Fruit fly (Drosophila melanogaster) whole organism, embryonic: ENCODE results near the gene Doc2.
A peak's percentile ranks its signal among the peaks of the same experiment; 100 is the strongest.

Source experiments
- Blimp-1 ChIP-seq: fragments of 200-800 bp; sonication (Bioruptor generic); optimal IDR thresholded peaks from 3 replicates; lab custom pipeline; 2018; ENCODE audit warnings: missing biosample characterization, missing genetic modification characterization, mild to moderate bottlenecking, moderate library complexity, missing genetic modification reagents
- CG1233 ChIP-seq: fragments of 200-800 bp; sonication (Bioruptor generic); optimal IDR thresholded peaks from 4 replicates; lab custom pipeline; 2018; ENCODE audit warnings: missing biosample characterization, mild to moderate bottlenecking, missing genetic modification characterization
- CG14667 ChIP-seq: fragments of 200-800 bp; sonication (Bioruptor generic); IDR thresholded peaks from 2 replicates; pipeline ENCODE4 v1.3.6; 2022; ENCODE audit warnings: missing biosample characterization, missing genetic modification characterization
- CG17186 ChIP-seq: fragments of 200-800 bp; sonication (Bioruptor generic); optimal IDR thresholded peaks from 3 replicates; lab custom pipeline; 2017; ENCODE audit warnings: missing biosample characterization, missing genetic modification reagents, missing genetic modification characterization
- CG17328 ChIP-seq: fragments of 200-800 bp; sonication (Bioruptor generic); IDR thresholded peaks from 2 replicates; pipeline ENCODE4 v1.3.6; 2022; ENCODE audit warnings: missing biosample characterization, missing genetic modification characterization
- CG17568 ChIP-seq: fragments of 200-800 bp; sonication (Bioruptor generic); optimal IDR thresholded peaks from 2 replicates; lab custom pipeline; 2018; ENCODE audit warnings: missing biosample characterization, mild to moderate bottlenecking, missing genetic modification characterization, moderate library complexity
- CG1832 ChIP-seq: fragments of 200-800 bp; sonication (Bioruptor generic); optimal IDR thresholded peaks from 2 replicates; lab custom pipeline; 2017; ENCODE audit warnings: missing biosample characterization, mild to moderate bottlenecking, missing genetic modification characterization, inconsistent platforms
- CG6654 ChIP-seq: fragments of 200-800 bp; sonication (Bioruptor generic); optimal IDR thresholded peaks from 2 replicates; lab custom pipeline; 2017; ENCODE audit warnings: missing biosample characterization, mild to moderate bottlenecking, missing genetic modification characterization
- CG6765 ChIP-seq: fragments of 200-800 bp; sonication (Bioruptor generic); optimal IDR thresholded peaks from 3 replicates; lab custom pipeline; 2017; ENCODE audit warnings: missing biosample characterization, mild to moderate bottlenecking, missing genetic modification characterization
- CG7786 ChIP-seq: fragments of 200-800 bp; sonication (Bioruptor generic); optimal IDR thresholded peaks from 2 replicates; lab custom pipeline; 2016; ENCODE audit warnings: missing biosample characterization, missing genetic modification characterization
- CG7963 ChIP-seq: fragments of 200-800 bp; sonication (Bioruptor generic); IDR thresholded peaks from 3 replicates; pipeline ENCODE4 v1.3.6; 2022; ENCODE audit warnings: missing biosample characterization, missing genetic modification characterization; ENCODE audit not compliant: partially characterized antibody
- CG8388 ChIP-seq: fragments of 200-800 bp; sonication (Bioruptor generic); optimal IDR thresholded peaks from 2 replicates; lab custom pipeline; 2019; ENCODE audit warnings: missing biosample characterization, mild to moderate bottlenecking, missing genetic modification characterization, moderate library complexity
- Dek ChIP-seq: fragments of 200-800 bp; sonication (Bioruptor generic); optimal IDR thresholded peaks from 3 replicates; lab custom pipeline; 2019; ENCODE audit warnings: missing biosample characterization, mild to moderate bottlenecking, missing genetic modification characterization, moderate library complexity
- Dip2 ChIP-seq: fragments of 200-800 bp; sonication (Bioruptor generic); IDR thresholded peaks from 2 replicates; pipeline ENCODE4 v1.3.6; 2022; ENCODE audit warnings: missing biosample characterization, missing genetic modification characterization
- E2f1 ChIP-seq: fragments of 200-800 bp; sonication (Bioruptor generic); IDR thresholded peaks from 2 replicates; pipeline ENCODE4 v1.3.6; 2022; ENCODE audit warnings: missing biosample characterization, missing genetic modification characterization
- Ets97D ChIP-seq: fragments of 200-800 bp; sonication (Bioruptor generic); optimal IDR thresholded peaks from 3 replicates; lab custom pipeline; 2016; ENCODE audit warnings: missing biosample characterization, missing genetic modification characterization
- Fer1 ChIP-seq: fragments of 200-800 bp; sonication (Bioruptor generic); optimal IDR thresholded peaks from 2 replicates; lab custom pipeline; 2017; ENCODE audit warnings: missing biosample characterization, mild to moderate bottlenecking, missing genetic modification characterization
- H2.0 ChIP-seq: fragments of 200-800 bp; sonication (Bioruptor generic); IDR thresholded peaks from 2 replicates; pipeline ENCODE4 v1.3.6; 2022; ENCODE audit warnings: missing biosample characterization, missing genetic modification characterization
- HLH3B ChIP-seq: fragments of 200-800 bp; sonication (Bioruptor generic); IDR thresholded peaks from 2 replicates; pipeline ENCODE4 v1.3.6; 2022; ENCODE audit warnings: missing biosample characterization, missing genetic modification characterization
- HLH54F ChIP-seq: fragments of 200-800 bp; sonication (Bioruptor generic); optimal IDR thresholded peaks from 3 replicates; lab custom pipeline; 2016; ENCODE audit warnings: missing biosample characterization, missing genetic modification characterization
- HmgD ChIP-seq: fragments of 200-800 bp; sonication (Bioruptor generic); optimal IDR thresholded peaks from 3 replicates; lab custom pipeline; 2016; ENCODE audit warnings: missing biosample characterization, missing genetic modification characterization
- Oaz ChIP-seq: fragments of 200-800 bp; sonication (Bioruptor generic); IDR thresholded peaks from 2 replicates; pipeline ENCODE4 v1.3.6; 2022; ENCODE audit warnings: missing biosample characterization, missing genetic modification characterization
- Opbp ChIP-seq: fragments of 200-800 bp; sonication (Bioruptor generic); IDR thresholded peaks from 3 replicates; pipeline ENCODE4 v1.3.6; 2022; ENCODE audit warnings: missing biosample characterization, missing genetic modification characterization; ENCODE audit not compliant: partially characterized antibody
- PHDP ChIP-seq: fragments of 200-800 bp; sonication (Bioruptor generic); optimal IDR thresholded peaks from 3 replicates; lab custom pipeline; 2018; ENCODE audit warnings: missing biosample characterization, mild to moderate bottlenecking, missing genetic modification characterization, moderate library complexity
- Six4 ChIP-seq: fragments of 200-800 bp; sonication (Bioruptor generic); optimal IDR thresholded peaks from 2 replicates; lab custom pipeline; 2016; ENCODE audit warnings: missing biosample characterization, missing genetic modification characterization
- Sox100B ChIP-seq: fragments of 200-800 bp; sonication (Bioruptor generic); optimal IDR thresholded peaks from 3 replicates; lab custom pipeline; 2018; ENCODE audit warnings: missing biosample characterization, mild to moderate bottlenecking, missing genetic modification characterization
- Sry-δ ChIP-seq: fragments of 200-800 bp; sonication (Bioruptor generic); optimal IDR thresholded peaks from 2 replicates; lab custom pipeline; 2016; ENCODE audit warnings: missing biosample characterization, missing genetic modification characterization
- Stat92E ChIP-seq, 3 experiments: fragments of >200 bp in 2 of 3; fragments of 200-800 bp in 1 of 3; sonication (Bioruptor generic) in 1 of 3; optimal IDR thresholded peaks; 2 replicates each; lab custom pipeline; 2017 to 2019; ENCODE audit warnings: missing biosample characterization in 3 of 3, missing genetic modification characterization in 3 of 3, mild to moderate bottlenecking in 1 of 3, moderate library complexity in 1 of 3
- Tbp ChIP-seq: fragments of >200 bp; optimal IDR thresholded peaks from 2 replicates; lab custom pipeline; 2018; ENCODE audit warnings: missing biosample characterization, missing genetic modification characterization
- YL-1 ChIP-seq: fragments of 200-800 bp; sonication (Bioruptor generic); optimal IDR thresholded peaks from 3 replicates; lab custom pipeline; 2017; ENCODE audit warnings: missing biosample characterization, mild to moderate bottlenecking, missing genetic modification characterization
- az2 ChIP-seq: fragments of 200-800 bp; sonication (Bioruptor generic); optimal IDR thresholded peaks from 3 replicates; lab custom pipeline; 2016; ENCODE audit warnings: missing biosample characterization, missing genetic modification characterization
- corto ChIP-seq: fragments of 200-800 bp; sonication (Bioruptor generic); optimal IDR thresholded peaks from 2 replicates; lab custom pipeline; 2016; ENCODE audit warnings: missing biosample characterization, mild to moderate bottlenecking, missing genetic modification characterization, moderate library complexity
- cwo ChIP-seq: fragments of 200-800 bp; sonication (Bioruptor generic); optimal IDR thresholded peaks from 3 replicates; lab custom pipeline; 2017; ENCODE audit warnings: missing biosample characterization, missing genetic modification characterization, mild to moderate bottlenecking, moderate library complexity, missing genetic modification reagents
- emc ChIP-seq: fragments of 200-800 bp; sonication (Bioruptor generic); optimal IDR thresholded peaks from 2 replicates; lab custom pipeline; 2016; ENCODE audit warnings: missing biosample characterization, missing genetic modification characterization
- ewg ChIP-seq: fragments of 200-800 bp; sonication (Bioruptor generic); optimal IDR thresholded peaks from 3 replicates; lab custom pipeline; 2017; ENCODE audit warnings: mild to moderate bottlenecking, missing biosample characterization, missing genetic modification reagents, missing genetic modification characterization
- gfzf ChIP-seq: fragments of 200-800 bp; sonication (Bioruptor generic); optimal IDR thresholded peaks from 2 replicates; lab custom pipeline; 2016; ENCODE audit warnings: missing biosample characterization, mild to moderate bottlenecking, missing genetic modification characterization, moderate library complexity
- hbn ChIP-seq: fragments of 200-800 bp; sonication (Bioruptor generic); IDR thresholded peaks from 2 replicates; pipeline ENCODE4 v1.3.6; 2022; ENCODE audit warnings: missing biosample characterization, missing genetic modification characterization; ENCODE audit not compliant: partially characterized antibody
- lilli ChIP-seq: fragments of 200-800 bp; sonication (Bioruptor generic); optimal IDR thresholded peaks from 3 replicates; lab custom pipeline; 2016; ENCODE audit warnings: missing biosample characterization, missing genetic modification characterization
- odd ChIP-seq: fragments of 200-800 bp; sonication (Bioruptor generic); optimal IDR thresholded peaks from 2 replicates; lab custom pipeline; 2017; ENCODE audit warnings: missing biosample characterization, mild to moderate bottlenecking, missing genetic modification characterization
- org-1 ChIP-seq: fragments of 200-800 bp; sonication (Bioruptor generic); optimal IDR thresholded peaks from 2 replicates; lab custom pipeline; 2017; ENCODE audit warnings: missing biosample characterization, missing genetic modification characterization
- run ChIP-seq: fragments of 200-800 bp; sonication (Bioruptor generic); optimal IDR thresholded peaks from 3 replicates; lab custom pipeline; 2018; ENCODE audit warnings: missing biosample characterization, mild to moderate bottlenecking, missing genetic modification characterization
- scrt ChIP-seq: fragments of 200-800 bp; sonication (Bioruptor generic); optimal IDR thresholded peaks from 2 replicates; lab custom pipeline; 2018; ENCODE audit warnings: missing biosample characterization, mild to moderate bottlenecking, missing genetic modification characterization, moderate library complexity
- seq ChIP-seq: fragments of 200-800 bp; sonication (Bioruptor generic); IDR thresholded peaks from 2 replicates; pipeline ENCODE4 v1.3.6; 2022; ENCODE audit warnings: missing biosample characterization, missing genetic modification characterization
- shn ChIP-seq: fragments of 200-800 bp; sonication (Bioruptor generic); optimal IDR thresholded peaks from 3 replicates; lab custom pipeline; 2016; ENCODE audit warnings: missing biosample characterization, missing genetic modification characterization
- sqz ChIP-seq: fragments of 200-800 bp; sonication (Bioruptor generic); optimal IDR thresholded peaks from 3 replicates; lab custom pipeline; 2018; ENCODE audit warnings: missing biosample characterization, mild to moderate bottlenecking, missing genetic modification characterization
- toy ChIP-seq: fragments of 200-800 bp; sonication (Bioruptor generic); IDR thresholded peaks from 2 replicates; pipeline ENCODE4 v1.3.6; 2022; ENCODE audit warnings: missing biosample characterization, missing genetic modification characterization
- twi ChIP-seq: fragments of 200-800 bp; optimal IDR thresholded peaks from 2 replicates; lab custom pipeline; 2019; ENCODE audit warnings: missing biosample characterization, mild to moderate bottlenecking, missing genetic modification characterization, moderate library complexity
- tx ChIP-seq: fragments of 200-800 bp; sonication (Bioruptor generic); optimal IDR thresholded peaks from 2 replicates; lab custom pipeline; 2016; ENCODE audit warnings: missing biosample characterization, missing genetic modification characterization
- vnd ChIP-seq: fragments of 200-800 bp; sonication (Bioruptor generic); IDR thresholded peaks from 3 replicates; pipeline ENCODE4 v1.3.6; 2022; ENCODE audit warnings: missing biosample characterization, missing genetic modification characterization; ENCODE audit not compliant: partially characterized antibody

The Doc2 gene

DNA sequence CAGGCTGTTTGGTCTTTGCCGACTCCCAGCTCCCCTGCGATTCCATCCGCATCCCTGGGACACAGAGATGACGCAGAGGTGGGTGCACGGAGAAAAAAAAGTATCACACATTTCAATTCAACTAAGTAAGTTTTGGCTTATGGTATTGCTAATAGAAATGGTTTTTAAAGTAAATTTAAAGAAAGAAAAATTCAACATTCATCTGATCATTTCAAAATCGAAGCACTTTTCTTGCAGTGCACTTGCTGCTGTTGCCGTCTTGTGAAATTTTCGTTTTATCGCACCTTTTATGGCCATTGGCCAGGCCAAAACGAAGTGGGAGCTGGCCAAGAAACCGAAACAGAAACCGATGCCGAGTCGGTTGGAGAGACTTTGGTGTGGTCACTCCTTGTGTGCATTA is 26.3 kb upstream of the Doc2 start (continued):
- TF ChIP-seq YL-1 (GFP tag; lab: Kevin White, UChicago): no peak
- peak; percentile 6 for TF ChIP-seq PHDP
- TF ChIP-seq emc (GFP tag; lab: Kevin White, UChicago): peak; percentile 40
- peak; percentile 83 for TF ChIP-seq CG17328
- peak; percentile 62 for TF ChIP-seq CG1233
- peak; percentile 15 for TF ChIP-seq Ets97D (GFP tag; lab: Kevin White, UChicago)
- TF ChIP-seq seq (GFP tag; lab: Robert Waterston, UW): peak; percentile 77
- peak; percentile 77 for TF ChIP-seq Blimp-1
- peak; percentile 33 for TF ChIP-seq org-1
- TF ChIP-seq CG7963: no peak
- TF ChIP-seq shn (GFP tag; lab: Kevin White, UChicago): peak; percentile 40
- no peak for TF ChIP-seq HmgD
- no peak for TF ChIP-seq odd (GFP tag; lab: Kevin White, UChicago)
- TF ChIP-seq CG6654 (GFP tag; lab: Kevin White, UChicago): peak; percentile 19
- TF ChIP-seq Sry-δ (GFP tag; lab: Kevin White, UChicago): peak; percentile 26
- TF ChIP-seq cwo: peak; percentile 42
- peak; percentile 42 for TF ChIP-seq lilli (GFP tag; lab: Kevin White, UChicago)
- no peak for TF ChIP-seq Fer1 (GFP tag; lab: Kevin White, UChicago)
- TF ChIP-seq Six4: peak; percentile 53
- TF ChIP-seq az2 (GFP tag; lab: Kevin White, UChicago): peak; percentile 56
- TF ChIP-seq CG8388 (GFP tag; lab: Kevin White, UChicago): peak; percentile 43
- TF ChIP-seq Dek (tag; lab: Kevin White, UChicago): no peak
- TF ChIP-seq sqz (GFP tag; lab: Kevin White, UChicago): peak; percentile 23
- no peak for TF ChIP-seq Stat92E (GFP tag; optimal IDR thresholded peaks at IDR 0.05; lab: Kevin White, UChicago)
- no peak for TF ChIP-seq vnd
- peak; percentile 78 for TF ChIP-seq E2f1 (GFP tag; lab: Robert Waterston, UW)
- TF ChIP-seq CG6765 (GFP tag; lab: Kevin White, UChicago): peak; percentile 18
- TF ChIP-seq Opbp (GFP tag; lab: Robert Waterston, UW): no peak
- TF ChIP-seq CG14667: peak; percentile 61
- TF ChIP-seq run: no peak
- TF ChIP-seq ewg (GFP tag; lab: Kevin White, UChicago): peak; percentile 31
- TF ChIP-seq HLH54F: no peak
- no peak for TF ChIP-seq CG17568 (GFP tag; lab: Kevin White, UChicago)
- TF ChIP-seq twi (tag; lab: Kevin White, UChicago): no peak
- TF ChIP-seq HLH3B: peak; percentile 77
- TF ChIP-seq Oaz: no peak
- no peak for TF ChIP-seq gfzf (GFP tag; lab: Kevin White, UChicago)
- TF ChIP-seq corto (GFP tag; lab: Kevin White, UChicago): peak; percentile 28
- no peak for TF ChIP-seq CG1832 (GFP tag; lab: Kevin White, UChicago)
- peak; percentile 55 for TF ChIP-seq Sox100B (GFP tag; lab: Kevin White, UChicago)
- TF ChIP-seq scrt: peak; percentile 14
- TF ChIP-seq CG7786 (GFP tag; lab: Kevin White, UChicago): peak; percentile 55
- TF ChIP-seq toy (GFP tag; lab: Robert Waterston, UW): no peak
- no peak for TF ChIP-seq CG17186 (GFP tag; lab: Kevin White, UChicago)
- TF ChIP-seq Dip2 (GFP tag; lab: Robert Waterston, UW): no peak
- peak; percentile 37 for TF ChIP-seq H2.0
- no peak for TF ChIP-seq tx
- no peak for TF ChIP-seq Tbp
- TF ChIP-seq hbn (GFP tag; lab: Robert Waterston, UW): no peak
